Fruit fly (Drosophila melanogaster) whole organism, embryonic: Measurements from ENCODE around the gene CG5050.

Experiments used
- Ada2b ChIP-seq: fragments of 200-800 bp; sonication (Bioruptor generic); IDR thresholded peaks from 2 replicates; pipeline ENCODE4 v1.3.6; 2022; ENCODE audit warnings: missing biosample characterization, missing genetic modification characterization
- Asciz ChIP-seq: fragments of 200-800 bp; sonication (Bioruptor generic); optimal IDR thresholded peaks from 2 replicates; lab custom pipeline; 2017; ENCODE audit warnings: missing biosample characterization, mild to moderate bottlenecking, missing genetic modification characterization, missing genetic modification reagents
- B-H1 ChIP-seq: fragments of 200-800 bp; sonication (Bioruptor generic); IDR thresholded peaks from 3 replicates; pipeline ENCODE4 v1.3.6; 2022; ENCODE audit warnings: missing biosample characterization, missing genetic modification characterization
- Blimp-1 ChIP-seq: fragments of 200-800 bp; sonication (Bioruptor generic); optimal IDR thresholded peaks from 3 replicates; lab custom pipeline; 2018; ENCODE audit warnings: missing biosample characterization, missing genetic modification characterization, mild to moderate bottlenecking, moderate library complexity, missing genetic modification reagents
- C15 ChIP-seq: fragments of 200-800 bp; sonication (Bioruptor generic); IDR thresholded peaks from 3 replicates; pipeline ENCODE4 v1.3.6; 2022; ENCODE audit warnings: missing biosample characterization, missing genetic modification characterization
- CG10321 ChIP-seq: fragments of 200-800 bp; sonication (Bioruptor generic); IDR thresholded peaks from 2 replicates; pipeline ENCODE4 v1.3.6; 2022; ENCODE audit warnings: missing biosample characterization, missing genetic modification characterization
- CG10366 ChIP-seq: fragments of 200-800 bp; sonication (Bioruptor generic); IDR thresholded peaks from 2 replicates; pipeline ENCODE4 v1.3.6; 2022; ENCODE audit warnings: missing biosample characterization, missing genetic modification characterization
- CG11398 ChIP-seq: fragments of 200-800 bp; sonication (Bioruptor generic); optimal IDR thresholded peaks from 2 replicates; lab custom pipeline; 2016; ENCODE audit warnings: missing biosample characterization, missing genetic modification characterization
- CG13296 ChIP-seq: fragments of 200-800 bp; sonication (Bioruptor generic); optimal IDR thresholded peaks from 3 replicates; lab custom pipeline; 2018; ENCODE audit warnings: missing biosample characterization, mild to moderate bottlenecking, missing genetic modification characterization
- CG14441 ChIP-seq: fragments of 200-800 bp; sonication (Bioruptor generic); IDR thresholded peaks from 2 replicates; pipeline ENCODE4 v1.3.6; 2022; ENCODE audit warnings: missing biosample characterization, missing genetic modification characterization
- CG15073 ChIP-seq: fragments of 200-800 bp; sonication (Bioruptor generic); optimal IDR thresholded peaks from 2 replicates; lab custom pipeline; 2016; ENCODE audit warnings: missing biosample characterization, missing genetic modification characterization
- CG1647 ChIP-seq: fragments of 200-800 bp; sonication (Bioruptor generic); optimal IDR thresholded peaks from 3 replicates; lab custom pipeline; 2016; ENCODE audit warnings: missing biosample characterization, missing genetic modification characterization
- CG17361 ChIP-seq: fragments of 200-800 bp; sonication (Bioruptor generic); IDR thresholded peaks from 3 replicates; pipeline ENCODE4 v1.3.6; 2022; ENCODE audit warnings: missing biosample characterization, missing genetic modification characterization
- CG17829 ChIP-seq: fragments of 200-800 bp; optimal IDR thresholded peaks from 2 replicates; lab custom pipeline; 2019; ENCODE audit warnings: missing biosample characterization, mild to moderate bottlenecking, missing genetic modification characterization, moderate library complexity
- CG18011 ChIP-seq: fragments of 200-800 bp; sonication (Bioruptor generic); optimal IDR thresholded peaks from 2 replicates; lab custom pipeline; 2017; ENCODE audit warnings: missing biosample characterization, missing genetic modification characterization, mild to moderate bottlenecking, moderate library complexity, missing genotype
- CG2712 ChIP-seq: fragments of 200-800 bp; optimal IDR thresholded peaks from 3 replicates; lab custom pipeline; 2019; ENCODE audit warnings: missing biosample characterization, mild to moderate bottlenecking, missing genetic modification characterization, moderate library complexity
- CG32532 ChIP-seq: fragments of 200-800 bp; sonication (Bioruptor generic); IDR thresholded peaks from 2 replicates; pipeline ENCODE4 v1.3.6; 2022; ENCODE audit warnings: missing biosample characterization, missing genetic modification characterization
- CG34376 ChIP-seq: fragments of 200-800 bp; sonication (Bioruptor generic); optimal IDR thresholded peaks from 2 replicates; lab custom pipeline; 2018; ENCODE audit warnings: missing biosample characterization, mild to moderate bottlenecking, missing genetic modification characterization
- CG34422 ChIP-seq: fragments of 200-800 bp; sonication (Bioruptor generic); IDR thresholded peaks from 3 replicates; pipeline ENCODE4 v1.3.6; 2022; ENCODE audit warnings: missing biosample characterization, missing genetic modification characterization
- CG4360 ChIP-seq: fragments of 200-800 bp; sonication (Bioruptor generic); IDR thresholded peaks from 2 replicates; pipeline ENCODE4 v1.3.6; 2022; ENCODE audit warnings: missing biosample characterization, missing genetic modification characterization
- CG43689 ChIP-seq: fragments of 200-800 bp; sonication (Bioruptor generic); IDR thresholded peaks from 2 replicates; pipeline ENCODE4 v1.3.6; 2022; ENCODE audit warnings: missing biosample characterization, missing genetic modification characterization
- CG9817 ChIP-seq: fragments of 200-800 bp; sonication (Bioruptor generic); optimal IDR thresholded peaks from 2 replicates; lab custom pipeline; 2018; ENCODE audit warnings: missing biosample characterization, mild to moderate bottlenecking, missing genetic modification characterization, moderate library complexity
- CHES-1-like ChIP-seq: fragments of 200-800 bp; sonication (Bioruptor generic); optimal IDR thresholded peaks from 2 replicates; lab custom pipeline; 2016; ENCODE audit warnings: missing biosample characterization, missing genetic modification characterization
- Dbx ChIP-seq: fragments of 200-800 bp; sonication (Bioruptor generic); IDR thresholded peaks from 3 replicates; pipeline ENCODE4 v1.3.6; 2022; ENCODE audit warnings: missing biosample characterization, missing genetic modification characterization
- Dip2 ChIP-seq: fragments of 200-800 bp; sonication (Bioruptor generic); IDR thresholded peaks from 2 replicates; pipeline ENCODE4 v1.3.6; 2022; ENCODE audit warnings: missing biosample characterization, missing genetic modification characterization
- ERR ChIP-seq: fragments of 200-800 bp; sonication (Bioruptor generic); optimal IDR thresholded peaks from 2 replicates; lab custom pipeline; 2016; ENCODE audit warnings: missing biosample characterization, missing genetic modification characterization
- Ets65A ChIP-seq: fragments of 200-800 bp; sonication (Bioruptor generic); peaks from one replicate; lab custom pipeline; 2016; ENCODE audit warnings: missing biosample characterization, missing genetic modification characterization
- Jarid2 ChIP-seq: fragments of 200-800 bp; sonication (Bioruptor generic); optimal IDR thresholded peaks from 3 replicates; lab custom pipeline; 2017; ENCODE audit warnings: mild to moderate bottlenecking, missing biosample characterization, missing genetic modification reagents, missing genetic modification characterization
- Lhr ChIP-seq: fragments of 200-800 bp; sonication (Bioruptor generic); optimal IDR thresholded peaks from 3 replicates; lab custom pipeline; 2017; ENCODE audit warnings: mild to moderate bottlenecking, missing biosample characterization, missing genetic modification reagents, missing genetic modification characterization
- Nf-YB ChIP-seq: fragments of 200-800 bp; sonication (Bioruptor generic); optimal IDR thresholded peaks from 3 replicates; lab custom pipeline; 2019; ENCODE audit warnings: missing biosample characterization, mild to moderate bottlenecking, missing genetic modification characterization, moderate library complexity
- Nf-YC ChIP-seq: fragments of 200-800 bp; optimal IDR thresholded peaks from 3 replicates; lab custom pipeline; 2019; ENCODE audit warnings: missing biosample characterization, mild to moderate bottlenecking, missing genetic modification characterization, moderate library complexity
- Opbp ChIP-seq: fragments of 200-800 bp; sonication (Bioruptor generic); IDR thresholded peaks from 3 replicates; pipeline ENCODE4 v1.3.6; 2022; ENCODE audit warnings: missing biosample characterization, missing genetic modification characterization; ENCODE audit not compliant: partially characterized antibody
- Optix ChIP-seq: fragments of 200-800 bp; sonication (Bioruptor generic); IDR thresholded peaks from 3 replicates; pipeline ENCODE4 v1.3.6; 2022; ENCODE audit warnings: missing biosample characterization, missing genetic modification characterization
- PHDP ChIP-seq: fragments of 200-800 bp; sonication (Bioruptor generic); optimal IDR thresholded peaks from 3 replicates; lab custom pipeline; 2018; ENCODE audit warnings: missing biosample characterization, mild to moderate bottlenecking, missing genetic modification characterization, moderate library complexity
- Rx ChIP-seq: fragments of 200-800 bp; sonication (Bioruptor generic); IDR thresholded peaks from 2 replicates; pipeline ENCODE4 v1.3.6; 2022; ENCODE audit warnings: missing biosample characterization, missing genetic modification characterization
- Usf ChIP-seq: fragments of 200-800 bp; sonication (Bioruptor generic); optimal IDR thresholded peaks from 2 replicates; lab custom pipeline; 2017; ENCODE audit warnings: missing genotype, missing biosample characterization, missing genetic modification characterization
- bcd ChIP-seq: fragments of 200-800 bp; sonication (Bioruptor generic); optimal IDR thresholded peaks from 2 replicates; lab custom pipeline; 2017; ENCODE audit warnings: missing biosample characterization, mild to moderate bottlenecking, missing genetic modification characterization
- dpn ChIP-seq, 2 experiments: fragments of 200-800 bp; sonication (Bioruptor generic); optimal IDR thresholded peaks; 3 replicates each; lab custom pipeline; 2016; ENCODE audit warnings: missing biosample characterization in 2 of 2, missing genetic modification characterization in 2 of 2
- ewg ChIP-seq: fragments of 200-800 bp; sonication (Bioruptor generic); optimal IDR thresholded peaks from 3 replicates; lab custom pipeline; 2017; ENCODE audit warnings: mild to moderate bottlenecking, missing biosample characterization, missing genetic modification reagents, missing genetic modification characterization
- exex ChIP-seq: fragments of 200-800 bp; sonication (Bioruptor generic); optimal IDR thresholded peaks from 4 replicates; lab custom pipeline; 2018; ENCODE audit warnings: missing biosample characterization, mild to moderate bottlenecking, missing genetic modification characterization, moderate library complexity
- fd96Cb ChIP-seq: fragments of 200-800 bp; sonication (Bioruptor generic); optimal IDR thresholded peaks from 2 replicates; lab custom pipeline; 2018; ENCODE audit warnings: missing biosample characterization, mild to moderate bottlenecking, missing genetic modification characterization, moderate library complexity
- hth ChIP-seq: fragments of >200 bp; optimal IDR thresholded peaks from 2 replicates; lab custom pipeline; 2017; ENCODE audit warnings: inconsistent platforms
- lilli ChIP-seq: fragments of 200-800 bp; sonication (Bioruptor generic); optimal IDR thresholded peaks from 3 replicates; lab custom pipeline; 2016; ENCODE audit warnings: missing biosample characterization, missing genetic modification characterization
- org-1 ChIP-seq: fragments of 200-800 bp; sonication (Bioruptor generic); optimal IDR thresholded peaks from 2 replicates; lab custom pipeline; 2017; ENCODE audit warnings: missing biosample characterization, missing genetic modification characterization
- sens-2 ChIP-seq: fragments of 200-800 bp; sonication (Bioruptor generic); IDR thresholded peaks from 2 replicates; pipeline ENCODE4 v1.3.6; 2022; ENCODE audit warnings: missing biosample characterization, missing genetic modification characterization
- sqz ChIP-seq: fragments of 200-800 bp; sonication (Bioruptor generic); optimal IDR thresholded peaks from 3 replicates; lab custom pipeline; 2018; ENCODE audit warnings: missing biosample characterization, mild to moderate bottlenecking, missing genetic modification characterization
- trem ChIP-seq: fragments of 200-800 bp; optimal IDR thresholded peaks from 3 replicates; lab custom pipeline; 2019; ENCODE audit warnings: missing biosample characterization, mild to moderate bottlenecking, missing genetic modification characterization, moderate library complexity
- trh ChIP-seq: fragments of 200-800 bp; sonication (Bioruptor generic); optimal IDR thresholded peaks from 2 replicates; lab custom pipeline; 2016; ENCODE audit warnings: missing biosample characterization, missing genetic modification characterization
- zen2 ChIP-seq: fragments of 200-800 bp; sonication (Bioruptor generic); IDR thresholded peaks from 3 replicates; pipeline ENCODE4 v1.3.6; 2022; ENCODE audit warnings: missing biosample characterization, missing genetic modification characterization; ENCODE audit not compliant: partially characterized antibody

CG5050 gene

DNA sequence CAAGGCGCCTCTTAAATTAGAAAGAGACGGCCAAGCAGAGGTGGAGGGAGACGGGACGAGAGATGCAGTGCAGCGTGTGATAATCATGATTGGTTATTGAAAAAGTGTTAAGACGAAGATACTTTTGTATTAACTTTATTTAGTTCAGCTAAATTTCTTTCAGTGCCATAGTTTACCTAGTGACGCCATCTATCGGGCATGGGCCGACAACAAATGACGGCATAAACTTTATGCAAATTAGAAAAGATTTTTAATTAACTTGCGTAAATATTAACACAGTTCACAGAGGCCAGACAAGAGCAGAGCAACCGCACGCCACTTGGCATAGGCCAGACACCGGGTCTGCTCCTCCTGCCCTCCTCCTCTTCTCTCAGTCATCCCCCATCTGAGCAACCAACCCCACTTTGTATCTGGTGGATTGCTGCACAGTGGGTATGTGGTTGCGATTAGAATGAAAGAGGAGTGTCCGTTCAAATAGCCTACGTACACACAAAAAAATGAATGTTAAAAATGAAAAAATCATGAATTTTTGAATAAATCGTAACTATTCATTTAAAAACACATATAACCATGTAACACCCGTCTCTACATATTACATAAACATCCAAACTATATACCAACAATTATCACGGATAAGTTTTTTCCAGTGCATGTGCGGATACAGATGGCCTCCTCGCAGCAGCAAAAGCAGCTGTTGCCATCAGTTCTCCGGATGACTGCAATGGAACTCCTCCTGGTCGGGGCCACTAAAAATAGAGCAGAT, 13.4 kb downstream of the CG5050 start (continued):
- TF ChIP-seq C15 (GFP tag; lab: Robert Waterston, UW) (0 out of 3 replicates have a peak, but pooled peaks have one; percentile 43), CG17361 (GFP tag; lab: Robert Waterston, UW) (no peak; the same call in 1 of the 3 replicates), CG1647 (GFP tag; lab: Kevin White, UChicago) (peak; percentile 73), Lhr (GFP tag; lab: Kevin White, UChicago) (peak; percentile 41), zen2 (GFP tag; lab: Robert Waterston, UW) (no peak), Nf-YC (tag; lab: Kevin White, UChicago) (no peak), Dbx (GFP tag; lab: Robert Waterston, UW) (peak; percentile 81), CHES-1-like (peak; percentile 62), CG2712 (tag; lab: Kevin White, UChicago) (peak; percentile 88), CG10321 (GFP tag; lab: Robert Waterston, UW) (0 out of 2 replicates have a peak, but pooled peaks have one; percentile 23), Asciz (peak; percentile 74), CG34422 (GFP tag; lab: Robert Waterston, UW) (peak; percentile 75), exex (peak; percentile 20), fd96Cb (tag; lab: Kevin White, UChicago) (peak; percentile 87), CG17829 (peak; percentile 83), CG10366 (GFP tag; lab: Robert Waterston, UW) (peak; percentile 74), CG13296 (peak; percentile 59), Dip2 (GFP tag; lab: Robert Waterston, UW) (no peak), lilli (GFP tag; lab: Kevin White, UChicago) (peak; percentile 76), Optix (GFP tag; lab: Robert Waterston, UW) (peak; percentile 67; the same call in 2 of the 3 replicates), Nf-YB (GFP tag; lab: Kevin White, UChicago) (no peak), org-1 (GFP tag; lab: Kevin White, UChicago) (peak; percentile 82), PHDP (tag; lab: Kevin White, UChicago) (peak; percentile 86), CG4360 (GFP tag; lab: Robert Waterston, UW) (peak; percentile 51; the same call in 1 of the 2 replicates), ERR (GFP tag; lab: Kevin White, UChicago) (peak; percentile 61), CG18011 (GFP tag; lab: Kevin White, UChicago) (peak; percentile 30), sens-2 (GFP tag; lab: Robert Waterston, UW) (peak; percentile 56; the same call in 1 of the 2 replicates), CG43689 (no peak), trh (GFP tag; lab: Kevin White, UChicago) (peak; percentile 60), Rx (GFP tag; lab: Robert Waterston, UW) (peak; percentile 69), CG32532 (peak; percentile 72), bcd (peak; percentile 75), dpn (GFP tag; optimal IDR thresholded peaks at IDR 0.05; lab: Kevin White, UChicago) (peak; percentile 76 to 82), Usf (GFP tag; lab: Kevin White, UChicago) (no peak), Jarid2 (peak; percentile 57), ewg (GFP tag; lab: Kevin White, UChicago) (peak; percentile 72), Ada2b (GFP tag; lab: Robert Waterston, UW) (peak; percentile 68), CG34376 (GFP tag; lab: Kevin White, UChicago) (peak; percentile 30), trem (tag; lab: Kevin White, UChicago) (peak; percentile 62), Blimp-1 (GFP tag; lab: Kevin White, UChicago) (peak; percentile 87), CG9817 (peak; percentile 70), hth (lab: Kevin White, UChicago) (no peak), sqz (no peak), B-H1 (peak; percentile 65), Ets65A (peak; percentile 94), Opbp (no peak), CG15073 (GFP tag; lab: Kevin White, UChicago) (peak; percentile 23), CG11398 (GFP tag; lab: Kevin White, UChicago) (peak; percentile 26), CG14441 (peak; percentile 73)
